Worm (Caenorhabditis elegans) whole organism, L4/young adult: ENCODE data around the gene str-125.

Experiments
- dao-5 ChIP-seq: sonication (generic microtip); optimal IDR thresholded peaks from 2 replicates; lab custom pipeline; 2016; ENCODE audit warnings: missing genotype, missing genetic modification characterization, moderate library complexity, missing compliant biosample characterization
- him-1 ChIP-seq: sonication (generic microtip); optimal IDR thresholded peaks from 2 replicates; lab custom pipeline; 2016; ENCODE audit warnings: missing genotype, missing genetic modification reagents, missing genetic modification characterization, missing compliant biosample characterization

- TF ChIP-seq him-1 (tag; lab: Kevin White, UChicago) (no peak), dao-5 (tag; lab: Kevin White, UChicago) (no peak)
Observed at ce11 chrV:17061585-17061984, 14.2 kb downstream of the str-125 start, which contains the start of gene F28B1.9.
